Worm (Caenorhabditis elegans): ENCODE data around the gene T04C10.3.

The T04C10.3 gene

DNA sequence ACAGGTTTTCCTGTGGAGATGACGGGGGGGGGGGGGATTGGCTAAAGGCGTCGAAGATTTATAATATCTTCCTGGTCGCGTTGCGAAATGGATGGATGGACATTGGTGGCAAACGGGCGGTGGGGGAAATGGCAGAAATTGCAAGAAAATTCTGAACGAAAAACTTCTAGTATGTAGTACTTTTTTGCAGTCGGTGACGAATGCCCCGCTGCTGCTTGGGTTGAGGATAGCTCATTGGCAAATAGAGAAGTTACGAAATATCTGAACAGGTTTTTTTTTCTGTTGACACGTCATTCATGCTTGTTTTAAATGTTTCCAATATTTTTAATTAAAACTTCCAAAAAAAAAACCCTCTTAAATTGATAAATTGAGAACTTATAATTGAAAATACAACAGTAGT is 7.3 kb downstream of the T04C10.3 start:
- TF ChIP-seq lsy-2 (tag; optimal IDR thresholded peaks at IDR 0.05), result no peak
- TF ChIP-seq lin-13 (GFP tag; optimal IDR thresholded peaks at IDR 0.05), result peak; percentile 13
- TF ChIP-seq mbf-1 (tag; optimal IDR thresholded peaks at IDR 0.05), result no peak

DNA sequence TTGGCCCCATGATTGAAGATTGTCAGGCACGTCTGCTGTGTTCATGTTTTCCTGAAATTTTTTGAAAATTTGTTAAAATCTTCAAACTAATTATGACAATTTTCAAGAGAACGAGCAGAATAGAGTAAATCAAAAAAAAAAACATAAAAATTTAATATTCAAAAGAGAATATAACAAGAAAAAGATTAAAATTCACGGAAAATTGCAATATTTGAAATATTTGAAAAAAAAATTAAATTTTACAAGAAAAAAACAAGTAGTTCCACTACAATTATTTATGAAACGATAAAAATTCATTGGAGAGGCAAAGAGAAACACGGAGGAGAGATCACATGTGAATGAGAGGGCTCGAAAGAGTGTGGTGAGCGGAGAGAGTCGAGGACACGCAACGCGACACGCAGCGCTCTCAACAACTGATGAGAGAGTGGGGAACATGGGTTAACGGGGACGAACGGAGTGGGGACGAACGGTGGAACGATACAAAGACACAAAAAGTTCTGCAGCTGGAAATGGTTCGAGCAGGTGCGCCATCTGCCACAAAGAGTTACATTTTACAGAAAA is 12.4 kb downstream of the T04C10.3 start, which contains the start of gene mbk-1:
Gene mbk-1, minus strand, starts transcription at position 51 of the 561 bp plus-strand sequence.
- TF ChIP-seq ztf-1 (GFP tag; conservative IDR thresholded peaks at IDR 0.05) (no peak), elt-3 (tag; optimal IDR thresholded peaks at IDR 0.05) (no peak), unc-62 (GFP tag; optimal IDR thresholded peaks at IDR 0.05) (no peak), gmeb-1 (tag; optimal IDR thresholded peaks at IDR 0.05) (peak; percentile 16), unc-55 (GFP tag; optimal IDR thresholded peaks at IDR 0.05) (peak; percentile 63), sma-9 (GFP tag; optimal IDR thresholded peaks at IDR 0.05) (peak; percentile 78), sma-9 (tag; optimal IDR thresholded peaks at IDR 0.05) (no peak), ceh-16 (tag; optimal IDR thresholded peaks at IDR 0.05) (peak; percentile 5), mab-5 (tag; optimal IDR thresholded peaks at IDR 0.05) (no peak), nhr-25 (tag; optimal IDR thresholded peaks at IDR 0.05) (peak; percentile 77), nhr-6 (tag; optimal IDR thresholded peaks at IDR 0.05) (peak; percentile 8), lin-11 (tag; optimal IDR thresholded peaks at IDR 0.05) (peak; percentile 78), sma-3 (GFP tag; optimal IDR thresholded peaks at IDR 0.05) (peak; percentile 70), ceh-82 (tag; optimal IDR thresholded peaks at IDR 0.05) (no peak), mbf-1 (tag; optimal IDR thresholded peaks at IDR 0.05) (no peak), ZK546.5 (tag; optimal IDR thresholded peaks at IDR 0.05) (no peak), C34F6.9 (tag; optimal IDR thresholded peaks at IDR 0.05) (peak; percentile 84), lin-39 (tag; optimal IDR thresholded peaks at IDR 0.05) (no peak), Y55F3AM.14 (GFP tag; optimal IDR thresholded peaks at IDR 0.05) (no peak), lsy-2 (tag; optimal IDR thresholded peaks at IDR 0.05) (peak in 1 of 2 experiments; percentile 75), nhr-12 (tag; optimal IDR thresholded peaks at IDR 0.05) (no peak), F13H6.1 (tag; optimal IDR thresholded peaks at IDR 0.05) (peak; percentile 77), fos-1 (tag; optimal IDR thresholded peaks at IDR 0.05) (peak; percentile 86), dmd-4 (tag; optimal IDR thresholded peaks at IDR 0.05) (no peak), elt-1 (tag; optimal IDR thresholded peaks at IDR 0.05) (no peak), skn-1 (tag; optimal IDR thresholded peaks at IDR 0.05) (no peak), sem-4 (tag; optimal IDR thresholded peaks at IDR 0.05) (peak; percentile 15), peb-1 (tag; optimal IDR thresholded peaks at IDR 0.05) (no peak), nhr-129 (tag; optimal IDR thresholded peaks at IDR 0.05) (peak; percentile 53), ztf-4 (tag; optimal IDR thresholded peaks at IDR 0.05) (no peak), zag-1 (tag; optimal IDR thresholded peaks at IDR 0.05) (peak; percentile 16), nhr-21 (tag; optimal IDR thresholded peaks at IDR 0.05) (peak; percentile 21), nhr-10 (tag; optimal IDR thresholded peaks at IDR 0.05) (no peak), aly-2 (tag; optimal IDR thresholded peaks at IDR 0.05) (no peak), ama-1 (optimal IDR thresholded peaks at IDR 0.05) (no peak), R02D3.7 (tag; optimal IDR thresholded peaks at IDR 0.05) (no peak), blmp-1 (tag; optimal IDR thresholded peaks at IDR 0.05; ENCODE audit: insufficient read depth) (peak; percentile 10), alr-1 (tag; optimal IDR thresholded peaks at IDR 0.05) (no peak), snpc-4 (tag; optimal IDR thresholded peaks at IDR 0.05) (peak; percentile 12), mdl-1 (tag; optimal IDR thresholded peaks at IDR 0.05) (peak; percentile 62 to 71), unc-39 (tag; optimal IDR thresholded peaks at IDR 0.05) (no peak), lin-13 (GFP tag; optimal IDR thresholded peaks at IDR 0.05) (peak; percentile 46), nhr-237 (tag; optimal IDR thresholded peaks at IDR 0.05) (no peak), crh-2 (tag; optimal IDR thresholded peaks at IDR 0.05) (peak; percentile 91), nhr-11 (tag; optimal IDR thresholded peaks at IDR 0.05) (no peak)

Measured in whole organism, L2 larva.